Fruit fly (Drosophila melanogaster) whole organism, embryonic: ENCODE results near the gene alpha-Spec.

Experiments
- Bgb ChIP-seq: fragments of 200-800 bp; sonication (Bioruptor generic); IDR thresholded peaks from 2 replicates; pipeline ENCODE4 v1.3.6; 2022; ENCODE audit warnings: missing biosample characterization, missing genetic modification characterization; ENCODE audit not compliant: partially characterized antibody
- C15 ChIP-seq: fragments of 200-800 bp; sonication (Bioruptor generic); IDR thresholded peaks from 3 replicates; pipeline ENCODE4 v1.3.6; 2022; ENCODE audit warnings: missing biosample characterization, missing genetic modification characterization
- CG12071 ChIP-seq: fragments of 200-800 bp; sonication (Bioruptor generic); optimal IDR thresholded peaks from 3 replicates; lab custom pipeline; 2018; ENCODE audit warnings: missing biosample characterization, mild to moderate bottlenecking, missing genetic modification characterization
- CG12219 ChIP-seq: fragments of 200-800 bp; sonication (Bioruptor generic); optimal IDR thresholded peaks from 3 replicates; lab custom pipeline; 2018; ENCODE audit warnings: missing biosample characterization, mild to moderate bottlenecking, missing genetic modification characterization
- CG12659 ChIP-seq: fragments of 200-800 bp; sonication (Bioruptor generic); optimal IDR thresholded peaks from 3 replicates; lab custom pipeline; 2017; ENCODE audit warnings: mild to moderate bottlenecking, missing biosample characterization, missing genetic modification reagents, missing genetic modification characterization
- CG13424 ChIP-seq: fragments of 200-800 bp; sonication (Bioruptor generic); optimal IDR thresholded peaks from 2 replicates; lab custom pipeline; 2019; ENCODE audit warnings: missing biosample characterization, mild to moderate bottlenecking, missing genetic modification characterization, moderate library complexity
- CG13624 ChIP-seq: fragments of 200-800 bp; sonication (Bioruptor generic); optimal IDR thresholded peaks from 2 replicates; lab custom pipeline; 2016; ENCODE audit warnings: missing biosample characterization, missing genetic modification characterization
- CG15514 ChIP-seq: fragments of 200-800 bp; sonication (Bioruptor generic); optimal IDR thresholded peaks from 3 replicates; lab custom pipeline; 2017; ENCODE audit warnings: missing biosample characterization, missing genetic modification characterization, mild to moderate bottlenecking, moderate library complexity, missing genetic modification reagents
- CG17361 ChIP-seq: fragments of 200-800 bp; sonication (Bioruptor generic); IDR thresholded peaks from 3 replicates; pipeline ENCODE4 v1.3.6; 2022; ENCODE audit warnings: missing biosample characterization, missing genetic modification characterization
- CG17802 ChIP-seq: fragments of 200-800 bp; sonication (Bioruptor generic); optimal IDR thresholded peaks from 2 replicates; lab custom pipeline; 2018; ENCODE audit warnings: missing biosample characterization, mild to moderate bottlenecking, missing genetic modification characterization, moderate library complexity
- CG18599 ChIP-seq: fragments of 200-800 bp; sonication (Bioruptor generic); optimal IDR thresholded peaks from 3 replicates; lab custom pipeline; 2017; ENCODE audit warnings: missing biosample characterization, missing genetic modification characterization, mild to moderate bottlenecking, moderate library complexity, missing genetic modification reagents
- CG2116 ChIP-seq: fragments of 200-800 bp; sonication (Bioruptor generic); optimal IDR thresholded peaks from 3 replicates; lab custom pipeline; 2018; ENCODE audit warnings: missing biosample characterization, mild to moderate bottlenecking, missing genetic modification characterization
- CG2120 ChIP-seq: fragments of 200-800 bp; sonication (Bioruptor generic); optimal IDR thresholded peaks from 3 replicates; lab custom pipeline; 2016; ENCODE audit warnings: missing biosample characterization, missing genetic modification characterization
- CG2712 ChIP-seq: fragments of 200-800 bp; optimal IDR thresholded peaks from 3 replicates; lab custom pipeline; 2019; ENCODE audit warnings: missing biosample characterization, mild to moderate bottlenecking, missing genetic modification characterization, moderate library complexity
- CG33213 ChIP-seq: fragments of 200-800 bp; sonication (Bioruptor generic); optimal IDR thresholded peaks from 3 replicates; lab custom pipeline; 2016; ENCODE audit warnings: missing biosample characterization, missing genetic modification characterization
- CG3726 ChIP-seq: fragments of 200-800 bp; sonication (Bioruptor generic); IDR thresholded peaks from 3 replicates; pipeline ENCODE4, ENCODE4 v1.3.6; 2022; ENCODE audit warnings: missing biosample characterization, missing genetic modification characterization
- CG4617 ChIP-seq: fragments of 200-800 bp; sonication (Bioruptor generic); optimal IDR thresholded peaks from 3 replicates; lab custom pipeline; 2016; ENCODE audit warnings: missing biosample characterization, missing genetic modification characterization, borderline replicate concordance
- CG9797 ChIP-seq: fragments of 200-800 bp; sonication (Bioruptor generic); optimal IDR thresholded peaks from 3 replicates; lab custom pipeline; 2018; ENCODE audit warnings: missing biosample characterization, mild to moderate bottlenecking, missing genetic modification characterization
- CHES-1-like ChIP-seq: fragments of 200-800 bp; sonication (Bioruptor generic); optimal IDR thresholded peaks from 2 replicates; lab custom pipeline; 2016; ENCODE audit warnings: missing biosample characterization, missing genetic modification characterization
- CTCF ChIP-seq: fragments of 200-800 bp; sonication (Bioruptor generic); optimal IDR thresholded peaks from 2 replicates; lab custom pipeline; 2017; ENCODE audit warnings: missing biosample characterization, mild to moderate bottlenecking, missing genetic modification characterization, moderate library complexity
- CoRest ChIP-seq: fragments of 200-800 bp; sonication (Bioruptor generic); optimal IDR thresholded peaks from 3 replicates; lab custom pipeline; 2018; ENCODE audit warnings: missing biosample characterization, mild to moderate bottlenecking, missing genetic modification characterization, moderate library complexity
- Dll ChIP-seq: fragments of 200-800 bp; sonication (Bioruptor generic); IDR thresholded peaks from 4 replicates; pipeline ENCODE4 v1.3.6; 2022; ENCODE audit warnings: missing biosample characterization, missing genetic modification characterization; ENCODE audit not compliant: partially characterized antibody
- Ets97D ChIP-seq: fragments of 200-800 bp; sonication (Bioruptor generic); optimal IDR thresholded peaks from 3 replicates; lab custom pipeline; 2016; ENCODE audit warnings: missing biosample characterization, missing genetic modification characterization
- HmgZ ChIP-seq: fragments of 200-800 bp; sonication (Bioruptor generic); optimal IDR thresholded peaks from 2 replicates; lab custom pipeline; 2018; ENCODE audit warnings: missing biosample characterization, mild to moderate bottlenecking, missing genetic modification characterization
- MESR4 ChIP-seq: fragments of 200-800 bp; sonication (Bioruptor generic); optimal IDR thresholded peaks from 2 replicates; lab custom pipeline; 2018; ENCODE audit warnings: missing biosample characterization, mild to moderate bottlenecking, missing genetic modification characterization, moderate library complexity
- NC2β ChIP-seq: fragments of 200-800 bp; sonication (Bioruptor generic); optimal IDR thresholded peaks from 2 replicates; lab custom pipeline; 2016; ENCODE audit warnings: missing biosample characterization, missing genetic modification characterization
- Pdp1 ChIP-seq, 2 experiments: fragments of 200-800 bp; sonication (Bioruptor generic); optimal IDR thresholded peaks; 3 replicates each; lab custom pipeline; 2016; ENCODE audit warnings: missing biosample characterization in 2 of 2, missing genetic modification characterization in 2 of 2, mild to moderate bottlenecking in 1 of 2, moderate library complexity in 1 of 2
- Sin3A ChIP-seq: fragments of >200 bp; optimal IDR thresholded peaks from 2 replicates; lab custom pipeline; 2018
- Sox100B ChIP-seq: fragments of 200-800 bp; sonication (Bioruptor generic); optimal IDR thresholded peaks from 3 replicates; lab custom pipeline; 2018; ENCODE audit warnings: missing biosample characterization, mild to moderate bottlenecking, missing genetic modification characterization
- Stat92E ChIP-seq, 3 experiments: fragments of >200 bp in 2 of 3; fragments of 200-800 bp in 1 of 3; sonication (Bioruptor generic) in 1 of 3; optimal IDR thresholded peaks; 2 replicates each; lab custom pipeline; 2017 to 2019; ENCODE audit warnings: missing biosample characterization in 3 of 3, missing genetic modification characterization in 3 of 3, mild to moderate bottlenecking in 1 of 3, moderate library complexity in 1 of 3
- cad ChIP-seq: fragments of >200 bp; optimal IDR thresholded peaks from 2 replicates; lab custom pipeline; 2017; ENCODE audit warnings: missing biosample characterization, missing genetic modification characterization
- cato ChIP-seq: fragments of 200-800 bp; sonication (Bioruptor generic); optimal IDR thresholded peaks from 2 replicates; lab custom pipeline; 2016; ENCODE audit warnings: missing biosample characterization, missing genetic modification characterization, borderline replicate concordance
- crp ChIP-seq, 2 experiments: fragments of 200-800 bp; sonication (Bioruptor generic); optimal IDR thresholded peaks; 2 replicates in 1 of 2; 3 replicates in 1 of 2; lab custom pipeline; 2017; ENCODE audit warnings: missing biosample characterization in 2 of 2, missing genetic modification characterization in 2 of 2, mild to moderate bottlenecking in 1 of 2, moderate library complexity in 1 of 2
- dpn ChIP-seq, 2 experiments: fragments of 200-800 bp; sonication (Bioruptor generic); optimal IDR thresholded peaks; 3 replicates each; lab custom pipeline; 2016; ENCODE audit warnings: missing biosample characterization in 2 of 2, missing genetic modification characterization in 2 of 2
- eve ChIP-seq, 2 experiments: fragments of >200 bp; optimal IDR thresholded peaks; 2 replicates each; lab custom pipeline; 2017; ENCODE audit warnings: missing biosample characterization in 2 of 2, missing genetic modification characterization in 2 of 2
- fd102C ChIP-seq: fragments of 200-800 bp; sonication (Bioruptor generic); optimal IDR thresholded peaks from 2 replicates; lab custom pipeline; 2018; ENCODE audit warnings: missing biosample characterization, mild to moderate bottlenecking, missing genetic modification characterization, moderate library complexity
- gce ChIP-seq: fragments of 200-800 bp; sonication (Bioruptor generic); IDR thresholded peaks from 3 replicates; pipeline ENCODE4 v1.3.6; 2022; ENCODE audit warnings: missing biosample characterization, missing genetic modification characterization
- gfzf ChIP-seq: fragments of 200-800 bp; sonication (Bioruptor generic); optimal IDR thresholded peaks from 2 replicates; lab custom pipeline; 2016; ENCODE audit warnings: missing biosample characterization, mild to moderate bottlenecking, missing genetic modification characterization, moderate library complexity
- gro ChIP-seq: fragments of 200-800 bp; sonication (Bioruptor generic); optimal IDR thresholded peaks from 2 replicates; lab custom pipeline; 2016; ENCODE audit warnings: missing biosample characterization, missing genetic modification characterization
- gsb ChIP-seq: fragments of 200-800 bp; sonication (Bioruptor generic); IDR thresholded peaks from 2 replicates; pipeline ENCODE4 v1.3.6; 2022; ENCODE audit warnings: missing biosample characterization, missing genetic modification characterization
- inv ChIP-seq: fragments of 200-800 bp; sonication (Bioruptor generic); IDR thresholded peaks from 2 replicates; pipeline ENCODE4 v1.3.6; 2022; ENCODE audit warnings: missing biosample characterization, missing genetic modification characterization; ENCODE audit not compliant: partially characterized antibody
- knrl ChIP-seq: fragments of 200-800 bp; sonication (Bioruptor generic); IDR thresholded peaks from 3 replicates; pipeline ENCODE4 v1.3.6; 2022; ENCODE audit warnings: missing biosample characterization, missing genetic modification characterization; ENCODE audit not compliant: partially characterized antibody
- prd ChIP-seq, 3 experiments: fragments of >200 bp in 2 of 3; fragments of 200-800 bp in 1 of 3; sonication (Bioruptor generic) in 1 of 3; optimal IDR thresholded peaks in 2 of 3; IDR thresholded peaks in 1 of 3; 2 replicates in 2 of 3; 3 replicates in 1 of 3; pipeline versions ENCODE4 v1.3.6 to Lab custom; 2017 to 2022; ENCODE audit warnings: missing biosample characterization in 1 of 3, missing genetic modification characterization in 1 of 3
- ro ChIP-seq: fragments of 200-800 bp; sonication (Bioruptor generic); IDR thresholded peaks from 2 replicates; pipeline ENCODE4 v1.3.6; 2022; ENCODE audit warnings: missing biosample characterization, missing genetic modification characterization
- sna ChIP-seq: fragments of 200-800 bp; sonication (Bioruptor generic); IDR thresholded peaks from 2 replicates; pipeline ENCODE4 v1.3.6; 2022; ENCODE audit warnings: missing biosample characterization, missing genetic modification characterization; ENCODE audit not compliant: partially characterized antibody
- sr ChIP-seq: fragments of 200-800 bp; sonication (Bioruptor generic); IDR thresholded peaks from 3 replicates; pipeline ENCODE4 v1.3.6; 2022; ENCODE audit warnings: missing biosample characterization, missing genetic modification characterization
- trem ChIP-seq: fragments of 200-800 bp; optimal IDR thresholded peaks from 3 replicates; lab custom pipeline; 2019; ENCODE audit warnings: missing biosample characterization, mild to moderate bottlenecking, missing genetic modification characterization, moderate library complexity
- vnd ChIP-seq: fragments of 200-800 bp; sonication (Bioruptor generic); IDR thresholded peaks from 3 replicates; pipeline ENCODE4 v1.3.6; 2022; ENCODE audit warnings: missing biosample characterization, missing genetic modification characterization; ENCODE audit not compliant: partially characterized antibody
- vvl ChIP-seq: fragments of 200-800 bp; sonication (Bioruptor generic); IDR thresholded peaks from 2 replicates; pipeline ENCODE4 v1.3.6; 2022; ENCODE audit warnings: missing biosample characterization, missing genetic modification characterization

The alpha-Spec gene

DNA sequence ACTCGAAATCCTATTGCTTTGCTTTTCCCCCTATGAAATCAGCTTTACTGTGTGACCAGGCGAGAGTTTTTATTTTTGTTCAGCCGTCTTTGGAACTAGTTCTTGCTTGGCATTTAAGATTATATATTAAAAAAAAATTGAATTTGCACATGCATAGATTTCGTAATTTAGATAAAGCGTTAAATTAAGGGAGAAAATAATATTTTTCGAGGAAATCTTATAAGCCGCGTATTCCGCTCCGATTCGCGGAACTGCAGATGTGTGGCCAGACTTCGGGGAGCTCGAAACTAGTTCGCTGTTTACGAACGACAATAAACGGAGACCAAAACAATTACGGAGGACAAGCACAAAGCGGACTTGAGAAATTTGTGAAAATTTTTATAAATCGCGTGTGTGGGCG, 7.7 kb upstream of the alpha-Spec start, which contains the start of the genes JTBR and CG42676 (continued):
- TF ChIP-seq prd (optimal IDR thresholded peaks at IDR 0.05; lab: Kevin White, UChicago) (no peak), prd (GFP tag; IDR thresholded peaks at IDR 0.05; lab: Robert Waterston, UW) (0 out of 3 replicates have a peak, but pooled peaks have one; percentile 18), CG12659 (GFP tag; lab: Kevin White, UChicago) (peak; percentile 50), CG17361 (GFP tag; lab: Robert Waterston, UW) (no peak; the same call in 2 of the 3 replicates), gfzf (peak; percentile 73), CG18599 (GFP tag; lab: Kevin White, UChicago) (no peak), CG13424 (tag; lab: Kevin White, UChicago) (peak; percentile 25), vnd (GFP tag; lab: Robert Waterston, UW) (0 out of 3 replicates have a peak, but pooled peaks have one; percentile 28), HmgZ (peak; percentile 28), C15 (GFP tag; lab: Robert Waterston, UW) (no peak), CG2712 (tag; lab: Kevin White, UChicago) (peak; percentile 52), CG12071 (no peak), CG3726 (no peak), Stat92E (GFP tag; optimal IDR thresholded peaks at IDR 0.05; lab: Kevin White, UChicago) (peak in 1 of 3 experiments; percentile 21), Dll (peak; percentile 39; the same call in 1 of the 4 replicates), knrl (GFP tag; lab: Robert Waterston, UW) (peak; percentile 71), Bgb (GFP tag; lab: Robert Waterston, UW) (peak; percentile 50), cato (GFP tag; lab: Kevin White, UChicago) (no peak), CG4617 (GFP tag; lab: Kevin White, UChicago) (peak; percentile 40), dpn (GFP tag; optimal IDR thresholded peaks at IDR 0.05; lab: Kevin White, UChicago) (peak in 1 of 2 experiments; percentile 30), CG9797 (GFP tag; lab: Kevin White, UChicago) (peak; percentile 87), gro (GFP tag; lab: Kevin White, UChicago) (peak; percentile 20), CG33213 (peak; percentile 19), CHES-1-like (GFP tag; lab: Kevin White, UChicago) (peak; percentile 53), Sin3A (peak; percentile 72), eve (GFP tag; optimal IDR thresholded peaks at IDR 0.05; lab: Kevin White, UChicago) (no peak), CoRest (peak; percentile 42), vvl (GFP tag; lab: Robert Waterston, UW) (no peak), sna (GFP tag; lab: Robert Waterston, UW) (0 out of 2 replicates have a peak, but pooled peaks have one; percentile 33), sr (GFP tag; lab: Robert Waterston, UW) (no peak), CG12219 (GFP tag; lab: Kevin White, UChicago) (no peak), Ets97D (GFP tag; lab: Kevin White, UChicago) (peak; percentile 31), Sox100B (no peak), CG2116 (GFP tag; lab: Kevin White, UChicago) (peak; percentile 34), CG2120 (GFP tag; lab: Kevin White, UChicago) (peak; percentile 41), crp (GFP tag; optimal IDR thresholded peaks at IDR 0.05; lab: Kevin White, UChicago) (peak in 1 of 2 experiments; percentile 52), ro (GFP tag; lab: Robert Waterston, UW) (no peak), inv (peak; percentile 53; the same call in 1 of the 2 replicates), CTCF (peak; percentile 14), MESR4 (GFP tag; lab: Kevin White, UChicago) (peak; percentile 16), CG15514 (GFP tag; lab: Kevin White, UChicago) (peak; percentile 100), Pdp1 (GFP tag; optimal IDR thresholded peaks at IDR 0.05; lab: Kevin White, UChicago) (peak in 1 of 2 experiments; percentile 45), fd102C (GFP tag; lab: Kevin White, UChicago) (no peak), gsb (GFP tag; lab: Robert Waterston, UW) (no peak), gce (GFP tag; lab: Robert Waterston, UW) (no peak), cad (peak; percentile 51), NC2β (GFP tag; lab: Kevin White, UChicago) (peak; percentile 16), trem (peak; percentile 61), CG17802 (tag; lab: Kevin White, UChicago) (no peak), CG13624 (GFP tag; lab: Kevin White, UChicago) (peak; percentile 1)
